Fruit fly (Drosophila melanogaster) whole organism, embryonic: ENCODE results near the gene Ir75b.

Experiments used
- Abd-B ChIP-seq: fragments of 200-800 bp; sonication (Bioruptor generic); optimal IDR thresholded peaks from 2 replicates; lab custom pipeline; 2018; ENCODE audit warnings: missing biosample characterization, mild to moderate bottlenecking, missing genetic modification characterization, moderate library complexity
- B-H1 ChIP-seq: fragments of 200-800 bp; sonication (Bioruptor generic); IDR thresholded peaks from 3 replicates; pipeline ENCODE4 v1.3.6; 2022; ENCODE audit warnings: missing biosample characterization, missing genetic modification characterization
- CG10654 ChIP-seq: fragments of 200-800 bp; sonication (Bioruptor generic); optimal IDR thresholded peaks from 2 replicates; lab custom pipeline; 2016; ENCODE audit warnings: missing biosample characterization, missing genetic modification characterization
- CG12155 ChIP-seq: fragments of 200-800 bp; sonication (Bioruptor generic); optimal IDR thresholded peaks from 3 replicates; lab custom pipeline; 2016; ENCODE audit warnings: missing biosample characterization, missing genetic modification characterization
- CG12769 ChIP-seq: fragments of 200-800 bp; sonication (Bioruptor generic); optimal IDR thresholded peaks from 2 replicates; lab custom pipeline; 2019; ENCODE audit warnings: missing biosample characterization, mild to moderate bottlenecking, missing genetic modification characterization, moderate library complexity
- CG18011 ChIP-seq: fragments of 200-800 bp; sonication (Bioruptor generic); optimal IDR thresholded peaks from 2 replicates; lab custom pipeline; 2017; ENCODE audit warnings: missing biosample characterization, missing genetic modification characterization, mild to moderate bottlenecking, moderate library complexity, missing genotype
- CG18476 ChIP-seq: fragments of 200-800 bp; sonication (Bioruptor generic); optimal IDR thresholded peaks from 2 replicates; lab custom pipeline; 2016; ENCODE audit warnings: missing biosample characterization, mild to moderate bottlenecking, missing genetic modification characterization
- CG2202 ChIP-seq: fragments of 200-800 bp; sonication (Bioruptor generic); optimal IDR thresholded peaks from 2 replicates; lab custom pipeline; 2018; ENCODE audit warnings: missing biosample characterization, mild to moderate bottlenecking, missing genetic modification characterization
- CG2678 ChIP-seq: fragments of 200-800 bp; sonication (Bioruptor generic); optimal IDR thresholded peaks from 3 replicates; lab custom pipeline; 2019; ENCODE audit warnings: missing biosample characterization, mild to moderate bottlenecking, missing genetic modification characterization, moderate library complexity
- CG30403 ChIP-seq: fragments of 200-800 bp; sonication (Bioruptor generic); optimal IDR thresholded peaks from 3 replicates; lab custom pipeline; 2016; ENCODE audit warnings: missing biosample characterization, missing genetic modification characterization
- CG31388 ChIP-seq: fragments of 200-800 bp; sonication (Bioruptor generic); optimal IDR thresholded peaks from 2 replicates; lab custom pipeline; 2016; ENCODE audit warnings: missing biosample characterization, missing genetic modification characterization
- CG4360 ChIP-seq: fragments of 200-800 bp; sonication (Bioruptor generic); IDR thresholded peaks from 2 replicates; pipeline ENCODE4 v1.3.6; 2022; ENCODE audit warnings: missing biosample characterization, missing genetic modification characterization
- CG5180 ChIP-seq: fragments of 200-800 bp; sonication (Bioruptor generic); optimal IDR thresholded peaks from 3 replicates; lab custom pipeline; 2017; ENCODE audit warnings: missing biosample characterization, missing genetic modification characterization, mild to moderate bottlenecking, moderate library complexity, missing genetic modification reagents
- CG6689 ChIP-seq: fragments of 200-800 bp; sonication (Bioruptor generic); IDR thresholded peaks from 2 replicates; pipeline ENCODE4 v1.3.6; 2022; ENCODE audit warnings: missing biosample characterization, missing genetic modification characterization
- CG6813 ChIP-seq: fragments of 200-800 bp; sonication (Bioruptor generic); optimal IDR thresholded peaks from 2 replicates; lab custom pipeline; 2017; ENCODE audit warnings: missing biosample characterization, missing genetic modification characterization, mild to moderate bottlenecking, moderate library complexity, missing genetic modification reagents
- CG8281 ChIP-seq: fragments of 200-800 bp; sonication (Bioruptor generic); optimal IDR thresholded peaks from 2 replicates; lab custom pipeline; 2018; ENCODE audit warnings: missing biosample characterization, mild to moderate bottlenecking, missing genetic modification characterization, moderate library complexity
- CG8478 ChIP-seq: fragments of >200 bp; optimal IDR thresholded peaks from 2 replicates; lab custom pipeline; 2018
- CG8924 ChIP-seq: fragments of 200-800 bp; optimal IDR thresholded peaks from 3 replicates; lab custom pipeline; 2019; ENCODE audit warnings: missing biosample characterization, mild to moderate bottlenecking, missing genetic modification characterization, moderate library complexity
- Dbx ChIP-seq: fragments of 200-800 bp; sonication (Bioruptor generic); IDR thresholded peaks from 3 replicates; pipeline ENCODE4 v1.3.6; 2022; ENCODE audit warnings: missing biosample characterization, missing genetic modification characterization
- Deaf1 ChIP-seq: fragments of 200-800 bp; optimal IDR thresholded peaks from 3 replicates; lab custom pipeline; 2019; ENCODE audit warnings: missing biosample characterization, mild to moderate bottlenecking, missing genetic modification characterization, moderate library complexity
- Dp ChIP-seq: fragments of 200-800 bp; sonication (Bioruptor generic); optimal IDR thresholded peaks from 2 replicates; lab custom pipeline; 2018; ENCODE audit warnings: missing biosample characterization, mild to moderate bottlenecking, missing genetic modification characterization, moderate library complexity
- Ets65A ChIP-seq: fragments of 200-800 bp; sonication (Bioruptor generic); peaks from one replicate; lab custom pipeline; 2016; ENCODE audit warnings: missing biosample characterization, missing genetic modification characterization
- GATAe ChIP-seq: fragments of 200-800 bp; sonication (Bioruptor generic); conservative IDR thresholded peaks from 2 replicates; pipeline ENCODE4 v1.3.6; 2022; ENCODE audit warnings: missing biosample characterization, missing genetic modification characterization
- Hmr ChIP-seq: fragments of 200-800 bp; sonication (Bioruptor generic); optimal IDR thresholded peaks from 3 replicates; lab custom pipeline; 2017; ENCODE audit warnings: mild to moderate bottlenecking, missing biosample characterization, missing genetic modification reagents, missing genetic modification characterization
- Hsf ChIP-seq: fragments of 200-800 bp; sonication (Bioruptor generic); optimal IDR thresholded peaks from 3 replicates; lab custom pipeline; 2016; ENCODE audit warnings: missing biosample characterization, missing genetic modification characterization
- MBD-R2 ChIP-seq: fragments of 200-800 bp; sonication (Bioruptor generic); IDR thresholded peaks from 2 replicates; pipeline ENCODE4 v1.3.6; 2022; ENCODE audit warnings: missing biosample characterization, missing genetic modification characterization
- Mad ChIP-seq: fragments of 200-800 bp; sonication (Bioruptor generic); optimal IDR thresholded peaks from 2 replicates; lab custom pipeline; 2016; ENCODE audit warnings: missing biosample characterization, missing genetic modification characterization
- Med ChIP-seq: fragments of 200-800 bp; sonication (Bioruptor generic); peaks from one replicate; lab custom pipeline; 2016; ENCODE audit warnings: missing biosample characterization, missing genetic modification characterization, mild to moderate bottlenecking, inconsistent platforms, moderate library complexity
- Mes4 ChIP-seq: fragments of 200-800 bp; sonication (Bioruptor generic); optimal IDR thresholded peaks from 2 replicates; lab custom pipeline; 2016; ENCODE audit warnings: missing biosample characterization, missing genetic modification characterization
- Mrtf ChIP-seq: fragments of 200-800 bp; sonication (Bioruptor generic); IDR thresholded peaks from 3 replicates; pipeline ENCODE4 v1.3.6; 2022; ENCODE audit warnings: missing biosample characterization, missing genetic modification characterization
- Myb ChIP-seq: fragments of 200-800 bp; sonication (Bioruptor generic); optimal IDR thresholded peaks from 2 replicates; lab custom pipeline; 2016; ENCODE audit warnings: missing biosample characterization, missing genetic modification characterization
- NC2β ChIP-seq: fragments of 200-800 bp; sonication (Bioruptor generic); optimal IDR thresholded peaks from 2 replicates; lab custom pipeline; 2016; ENCODE audit warnings: missing biosample characterization, missing genetic modification characterization
- Pdp1 ChIP-seq, 2 experiments: fragments of 200-800 bp; sonication (Bioruptor generic); optimal IDR thresholded peaks; 3 replicates each; lab custom pipeline; 2016; ENCODE audit warnings: missing biosample characterization in 2 of 2, missing genetic modification characterization in 2 of 2, mild to moderate bottlenecking in 1 of 2, moderate library complexity in 1 of 2
- Rfx ChIP-seq: fragments of 200-800 bp; sonication (Bioruptor generic); IDR thresholded peaks from 2 replicates; pipeline ENCODE4 v1.3.6; 2022; ENCODE audit warnings: missing biosample characterization, missing genetic modification characterization
- Six4 ChIP-seq: fragments of 200-800 bp; sonication (Bioruptor generic); optimal IDR thresholded peaks from 2 replicates; lab custom pipeline; 2016; ENCODE audit warnings: missing biosample characterization, missing genetic modification characterization
- Trl ChIP-seq, 3 experiments: fragments of >200 bp in 2 of 3; fragments of 200-800 bp in 1 of 3; sonication (Bioruptor generic) in 1 of 3; optimal IDR thresholded peaks; 2 replicates in 1 of 3; 3 replicates in 2 of 3; lab custom pipeline; 2016 to 2017; ENCODE audit warnings: missing biosample characterization in 1 of 3, missing genetic modification characterization in 1 of 3
- az2 ChIP-seq: fragments of 200-800 bp; sonication (Bioruptor generic); optimal IDR thresholded peaks from 3 replicates; lab custom pipeline; 2016; ENCODE audit warnings: missing biosample characterization, missing genetic modification characterization
- crp ChIP-seq, 2 experiments: fragments of 200-800 bp; sonication (Bioruptor generic); optimal IDR thresholded peaks; 2 replicates in 1 of 2; 3 replicates in 1 of 2; lab custom pipeline; 2017; ENCODE audit warnings: missing biosample characterization in 2 of 2, missing genetic modification characterization in 2 of 2, mild to moderate bottlenecking in 1 of 2, moderate library complexity in 1 of 2
- dan ChIP-seq: fragments of 200-800 bp; sonication (Bioruptor generic); IDR thresholded peaks from 2 replicates; pipeline ENCODE4 v1.3.6; 2022; ENCODE audit warnings: missing biosample characterization, missing genetic modification characterization
- fd3F ChIP-seq: fragments of 200-800 bp; sonication (Bioruptor generic); optimal IDR thresholded peaks from 2 replicates; lab custom pipeline; 2018; ENCODE audit warnings: missing biosample characterization, mild to moderate bottlenecking, missing genetic modification characterization, moderate library complexity
- gcm2 ChIP-seq: fragments of 200-800 bp; sonication (Bioruptor generic); optimal IDR thresholded peaks from 2 replicates; lab custom pipeline; 2016; ENCODE audit warnings: missing biosample characterization, missing genetic modification characterization
- insv ChIP-seq, 2 experiments: fragments of 200-800 bp; sonication (Bioruptor generic); optimal IDR thresholded peaks; 3 replicates each; lab custom pipeline; 2016 to 2018; ENCODE audit warnings: missing biosample characterization in 2 of 2, missing genetic modification characterization in 2 of 2
- luna ChIP-seq: fragments of 200-800 bp; sonication (Bioruptor generic); optimal IDR thresholded peaks from 2 replicates; lab custom pipeline; 2016; ENCODE audit warnings: missing biosample characterization, missing genetic modification characterization
- pb ChIP-seq: fragments of 200-800 bp; sonication (Bioruptor generic); optimal IDR thresholded peaks from 3 replicates; lab custom pipeline; 2016; ENCODE audit warnings: missing biosample characterization, missing genetic modification characterization
- sd ChIP-seq: fragments of 200-800 bp; sonication (Bioruptor generic); optimal IDR thresholded peaks from 3 replicates; lab custom pipeline; 2018; ENCODE audit warnings: missing biosample characterization, mild to moderate bottlenecking, missing genetic modification characterization, moderate library complexity
- sens ChIP-seq: fragments of 200-800 bp; sonication (Bioruptor generic); peaks from one replicate; lab custom pipeline; 2016; ENCODE audit warnings: missing biosample characterization, missing genetic modification characterization
- stwl ChIP-seq: fragments of 200-800 bp; sonication (Bioruptor generic); optimal IDR thresholded peaks from 3 replicates; lab custom pipeline; 2018; ENCODE audit warnings: missing biosample characterization, mild to moderate bottlenecking, missing genetic modification characterization, moderate library complexity
- tio ChIP-seq: fragments of 200-800 bp; sonication (Bioruptor generic); optimal IDR thresholded peaks from 2 replicates; lab custom pipeline; 2017; ENCODE audit warnings: missing biosample characterization, missing genetic modification characterization, inconsistent platforms
- unpg ChIP-seq: fragments of 200-800 bp; sonication (Bioruptor generic); optimal IDR thresholded peaks from 3 replicates; lab custom pipeline; 2018; ENCODE audit warnings: missing biosample characterization, mild to moderate bottlenecking, missing genetic modification characterization, moderate library complexity
- vfl ChIP-seq: fragments of 200-800 bp; sonication (Bioruptor generic); optimal IDR thresholded peaks from 2 replicates; lab custom pipeline; 2016; ENCODE audit warnings: missing biosample characterization, missing genetic modification characterization

Ir75b gene

DNA sequence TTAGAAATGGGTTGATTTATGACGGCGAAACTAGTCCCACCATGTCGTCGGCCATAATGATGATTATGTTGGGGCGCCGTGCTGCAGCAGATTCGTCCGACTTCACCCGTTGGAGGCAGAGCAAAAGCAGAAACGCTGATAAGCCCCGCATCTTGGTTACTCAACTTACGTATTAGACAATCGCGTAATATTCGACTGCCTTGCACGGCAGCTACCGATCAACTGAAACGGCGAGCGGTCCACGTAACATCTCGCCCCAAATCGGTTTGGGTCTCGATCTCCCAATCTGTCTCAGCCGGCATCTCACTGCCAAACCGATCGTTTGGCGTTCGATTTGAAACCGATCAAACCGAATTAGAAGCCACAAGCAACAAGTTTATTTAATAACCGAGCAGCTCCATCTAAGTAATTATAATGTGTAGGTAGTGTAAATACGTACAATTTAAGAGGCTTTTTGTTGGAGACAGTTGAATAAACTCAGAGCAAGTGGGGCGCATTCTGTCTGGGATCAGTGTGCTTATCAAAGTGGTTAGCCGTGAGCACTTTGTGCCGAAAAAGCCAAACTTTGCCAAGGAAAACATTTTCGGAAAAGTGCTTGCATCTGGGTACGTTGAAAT lies 11.3 kb downstream of the Ir75b start, which contains the start of gene CG32191 (continued):
- TF ChIP-seq CG12769 (tag; lab: Kevin White, UChicago): no peak
- TF ChIP-seq CG12155: no peak
- no peak for TF ChIP-seq Dbx
- no peak for TF ChIP-seq Six4
- TF ChIP-seq CG18476: no peak
- no peak for TF ChIP-seq sd (tag; lab: Kevin White, UChicago)
- no peak for TF ChIP-seq GATAe (GFP tag; lab: Robert Waterston, UW)
- TF ChIP-seq pb: no peak
- TF ChIP-seq unpg (GFP tag; lab: Kevin White, UChicago): no peak
- no peak for TF ChIP-seq Hsf
- no peak for TF ChIP-seq CG31388 (GFP tag; lab: Kevin White, UChicago)
- peak; percentile 95 for TF ChIP-seq CG5180 (GFP tag; lab: Kevin White, UChicago)
- TF ChIP-seq luna: no peak
- no peak for TF ChIP-seq CG4360 (GFP tag; lab: Robert Waterston, UW)
- TF ChIP-seq CG8924 (tag; lab: Kevin White, UChicago): no peak
- no peak for TF ChIP-seq Mad
- no peak for TF ChIP-seq vfl (GFP tag; lab: Kevin White, UChicago)
- no peak for TF ChIP-seq CG10654
- TF ChIP-seq Trl (optimal IDR thresholded peaks at IDR 0.05; lab: Kevin White, UChicago): no peak
- TF ChIP-seq Trl (GFP tag; optimal IDR thresholded peaks at IDR 0.05; lab: Kevin White, UChicago): no peak
- TF ChIP-seq CG18011 (GFP tag; lab: Kevin White, UChicago): no peak
- TF ChIP-seq fd3F: no peak
- no peak for TF ChIP-seq CG8478
- TF ChIP-seq gcm2 (GFP tag; lab: Kevin White, UChicago): no peak
- TF ChIP-seq insv (GFP tag; optimal IDR thresholded peaks at IDR 0.05; lab: Kevin White, UChicago): no peak
- no peak for TF ChIP-seq Mes4 (GFP tag; lab: Kevin White, UChicago)
- TF ChIP-seq tio (GFP tag; lab: Kevin White, UChicago): no peak
- no peak for TF ChIP-seq dan (GFP tag; lab: Robert Waterston, UW)
- TF ChIP-seq Abd-B (GFP tag; lab: Kevin White, UChicago): no peak
- TF ChIP-seq Med (GFP tag; lab: Kevin White, UChicago): no peak
- TF ChIP-seq CG8281: no peak
- no peak for TF ChIP-seq Mrtf
- no peak for TF ChIP-seq CG30403 (GFP tag; lab: Kevin White, UChicago)
- TF ChIP-seq Rfx: peak; percentile 18; the same call in 1 of the 2 replicates
- no peak for TF ChIP-seq NC2β (GFP tag; lab: Kevin White, UChicago)
- TF ChIP-seq Hmr: peak; percentile 59
- peak; percentile 37 for TF ChIP-seq CG6813
- TF ChIP-seq CG2678 (tag; lab: Kevin White, UChicago): peak; percentile 44
- TF ChIP-seq Deaf1 (tag; lab: Kevin White, UChicago): no peak
- TF ChIP-seq CG2202 (tag; lab: Kevin White, UChicago): no peak

DNA sequence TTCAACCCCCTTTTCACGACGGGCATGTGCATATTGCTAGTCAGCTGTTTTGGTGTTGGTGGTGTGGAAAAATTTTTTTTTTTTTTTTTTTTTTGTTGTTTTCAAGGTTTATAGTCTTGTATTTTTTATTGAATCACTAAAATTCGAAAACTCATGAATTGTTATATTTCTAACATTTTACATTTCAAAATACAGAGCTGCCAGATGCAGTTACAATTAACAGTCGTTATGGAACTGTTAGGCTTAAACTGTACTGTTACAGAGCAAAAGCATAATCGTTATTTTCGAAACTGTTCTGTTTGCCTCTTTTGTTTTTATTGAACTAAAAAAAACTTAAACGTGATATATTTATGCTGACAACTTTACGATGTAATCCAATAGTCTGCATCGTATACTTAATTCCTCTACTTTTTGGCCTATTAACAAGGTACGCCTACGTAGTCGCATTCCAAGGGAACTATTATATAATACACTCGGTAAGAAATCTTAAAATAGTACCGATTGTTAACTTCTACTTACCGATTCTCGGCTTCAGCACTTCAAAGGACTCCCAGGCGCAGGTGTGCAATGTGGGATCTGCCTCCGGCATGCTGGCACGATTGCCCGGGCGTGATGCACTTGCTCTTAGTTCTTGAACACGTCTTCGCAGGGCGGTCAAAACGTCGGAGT lies 13.5 kb downstream of the Ir75b start, which contains the start of gene CG32187:
Gene CG32187, minus strand, starts transcription at position 9 of the 669 bp plus-strand sequence.
- TF ChIP-seq B-H1 (GFP tag; lab: Robert Waterston, UW) (no peak), Dp (GFP tag; lab: Kevin White, UChicago) (peak; percentile 15), sens (peak; percentile 3), Pdp1 (GFP tag; optimal IDR thresholded peaks at IDR 0.05; lab: Kevin White, UChicago) (peak in 1 of 2 experiments; percentile 92), CG6689 (GFP tag; lab: Robert Waterston, UW) (no peak), MBD-R2 (0 out of 2 replicates have a peak, but pooled peaks have one; percentile 10), crp (GFP tag; optimal IDR thresholded peaks at IDR 0.05; lab: Kevin White, UChicago) (peak in 1 of 2 experiments; percentile 59), Ets65A (GFP tag; lab: Kevin White, UChicago) (peak; percentile 16), az2 (GFP tag; lab: Kevin White, UChicago) (no peak), stwl (tag; lab: Kevin White, UChicago) (peak; percentile 7), Myb (GFP tag; lab: Kevin White, UChicago) (peak; percentile 74)
- TF ChIP-seq, all 482 proteins: peak for 8
